Worm (Caenorhabditis elegans) whole organism, L4/young adult: ENCODE results near the gene R13H4.6.

Experiments used
- W03F9.2 ChIP-seq: fragments of 150-350 bp; optimal IDR thresholded peaks from 2 replicates; lab custom pipeline; 2014; ENCODE audit warnings: missing biosample characterization, missing genetic modification characterization
- him-1 ChIP-seq: sonication (generic microtip); optimal IDR thresholded peaks from 2 replicates; lab custom pipeline; 2016; ENCODE audit warnings: missing genotype, missing genetic modification reagents, missing genetic modification characterization, missing compliant biosample characterization

DNA sequence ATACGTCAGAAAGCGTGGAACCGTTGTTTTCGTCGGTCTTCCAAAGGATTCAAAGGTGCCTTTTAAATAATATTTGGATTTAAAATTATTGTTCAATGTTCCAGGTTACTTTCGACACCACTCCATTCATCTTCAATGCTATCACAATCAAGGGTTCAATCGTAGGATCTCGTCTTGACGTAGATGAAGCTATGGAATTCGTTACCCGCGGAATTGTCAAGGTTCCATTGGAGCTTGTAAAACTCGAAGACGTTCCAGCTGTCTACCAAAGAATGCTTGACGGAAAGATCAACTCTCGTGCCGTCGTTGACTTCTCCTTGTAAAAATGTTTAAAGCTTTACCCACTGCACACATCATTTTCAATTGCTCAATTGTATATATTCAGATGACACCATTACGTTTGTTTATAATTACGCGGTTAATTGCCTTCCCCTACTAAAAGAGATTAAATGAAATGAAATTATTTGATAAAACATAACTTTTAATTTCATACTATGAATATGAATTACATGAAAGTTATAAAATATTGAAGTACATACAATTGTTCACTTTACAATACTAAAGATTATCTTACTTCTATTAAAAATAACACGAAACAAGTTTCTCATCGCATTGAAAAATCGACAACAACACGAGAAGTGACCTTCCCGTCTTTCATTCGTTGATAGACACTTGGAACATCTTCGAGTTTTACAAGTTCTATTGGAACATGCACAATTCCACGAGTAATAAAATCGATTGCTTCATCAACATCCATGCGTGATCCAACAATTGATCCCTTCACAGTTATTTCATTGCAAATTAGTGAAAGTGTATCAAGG, 26.4 kb downstream of the R13H4.6 start:
- TF ChIP-seq W03F9.2 (tag; lab: Kevin White, UChicago) (no peak), him-1 (tag; lab: Kevin White, UChicago) (no peak)
